Fruit fly (Drosophila melanogaster): Measurements from ENCODE around the gene CG13643.
A peak's percentile ranks its signal among the peaks of the same experiment; 100 is the strongest.

CG13643 gene

DNA sequence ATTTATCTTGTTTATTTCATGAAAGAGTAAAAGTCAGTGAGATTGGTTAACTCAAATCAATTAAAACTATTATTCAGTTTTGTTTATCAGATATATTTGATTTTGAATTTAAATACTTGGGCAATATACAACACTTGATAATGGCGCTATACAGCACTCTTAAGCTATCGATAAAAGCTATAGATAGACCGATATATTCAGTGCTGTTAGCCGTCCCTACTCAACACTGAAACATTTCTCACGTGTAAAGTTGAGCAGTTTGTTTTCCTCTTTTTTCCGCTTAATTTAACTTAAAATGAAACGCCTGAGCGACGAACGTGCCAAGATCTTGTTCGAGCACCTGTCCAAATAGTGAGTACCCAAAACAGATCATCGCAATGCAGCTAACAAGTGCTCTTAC lies 55.4 kb downstream of the CG13643 start, which contains the start of gene CG7006 (continued):
- TF ChIP-seq lov (optimal IDR thresholded peaks at IDR 0.05) (no peak), lov (GFP tag; IDR thresholded peaks at IDR 0.05) (no peak), NK7.1 (GFP tag; optimal IDR thresholded peaks at IDR 0.05) (peak; percentile 38), aop (GFP tag; IDR thresholded peaks at IDR 0.05) (0 out of 2 replicates have a peak, but pooled peaks have one; percentile 28), CG9876 (GFP tag; optimal IDR thresholded peaks at IDR 0.05) (peak; percentile 70), CG9797 (GFP tag; optimal IDR thresholded peaks at IDR 0.05) (no peak), jing (GFP tag; optimal IDR thresholded peaks at IDR 0.05) (no peak), CG6689 (GFP tag; IDR thresholded peaks at IDR 0.05) (no peak), CG11695 (GFP tag; IDR thresholded peaks at IDR 0.05) (no peak), HLHmδ (GFP tag; optimal IDR thresholded peaks at IDR 0.05) (no peak), Fer1 (GFP tag; optimal IDR thresholded peaks at IDR 0.05) (no peak), CG15479 (GFP tag; optimal IDR thresholded peaks at IDR 0.05) (no peak), Mes4 (GFP tag; optimal IDR thresholded peaks at IDR 0.05) (peak; percentile 35), ranshi (GFP tag; IDR thresholded peaks at IDR 0.05) (peak; percentile 71), Bteb2 (GFP tag; optimal IDR thresholded peaks at IDR 0.05) (peak; percentile 81), CG30403 (GFP tag; optimal IDR thresholded peaks at IDR 0.05) (peak; percentile 80), B-H1 (GFP tag; IDR thresholded peaks at IDR 0.05) (no peak), CG12744 (GFP tag; optimal IDR thresholded peaks at IDR 0.05) (peak; percentile 68), CG17328 (GFP tag; IDR thresholded peaks at IDR 0.05) (peak; percentile 14; the same call in 1 of the 2 replicates), bsh (GFP tag; optimal IDR thresholded peaks at IDR 0.05) (no peak), CG3726 (GFP tag; IDR thresholded peaks at IDR 0.05) (no peak), CG18764 (GFP tag; optimal IDR thresholded peaks at IDR 0.05) (peak; percentile 73), CG17612 (GFP tag; IDR thresholded peaks at IDR 0.05) (peak; percentile 21; the same call in 1 of the 2 replicates), CG16813 (GFP tag; IDR thresholded peaks at IDR 0.05; ENCODE audit: partially characterized antibody) (peak; percentile 79), CG8089 (GFP tag; optimal IDR thresholded peaks at IDR 0.05) (no peak), H15 (GFP tag; IDR thresholded peaks at IDR 0.05) (peak; percentile 50; the same call in 1 of the 3 replicates), tup (GFP tag; optimal IDR thresholded peaks at IDR 0.05) (peak; percentile 49), CG43689 (GFP tag; IDR thresholded peaks at IDR 0.05) (no peak), CG4282 (GFP tag; optimal IDR thresholded peaks at IDR 0.05) (peak; percentile 71), dati (GFP tag; IDR thresholded peaks at IDR 0.05) (no peak), sob (GFP tag; IDR thresholded peaks at IDR 0.05) (peak; percentile 95), CG4730 (GFP tag; IDR thresholded peaks at IDR 0.05) (0 out of 2 replicates have a peak, but pooled peaks have one; percentile 33), bbx (GFP tag; IDR thresholded peaks at IDR 0.05; ENCODE audit: partially characterized antibody) (peak; percentile 76), ERR (GFP tag; optimal IDR thresholded peaks at IDR 0.05) (peak; percentile 81), ems (GFP tag; optimal IDR thresholded peaks at IDR 0.05) (peak; percentile 69), croc (GFP tag; conservative IDR thresholded peaks at IDR 0.05) (no peak), Hr51 (GFP tag; optimal IDR thresholded peaks at IDR 0.05) (peak in 1 of 2 experiments; percentile 73), CG8388 (GFP tag; optimal IDR thresholded peaks at IDR 0.05) (no peak), Blimp-1 (GFP tag; optimal IDR thresholded peaks at IDR 0.05) (no peak), CG4424 (GFP tag; optimal IDR thresholded peaks at IDR 0.05) (peak; percentile 65), CG6254 (GFP tag; optimal IDR thresholded peaks at IDR 0.05) (no peak), MTF-1 (GFP tag; optimal IDR thresholded peaks at IDR 0.05; ENCODE audit: borderline replicate concordance) (no peak), Lhr (GFP tag; optimal IDR thresholded peaks at IDR 0.05) (peak; percentile 21), tap (tag; optimal IDR thresholded peaks at IDR 0.05) (no peak), Ada2b (GFP tag; IDR thresholded peaks at IDR 0.05) (no peak), Adf1 (GFP tag; IDR thresholded peaks at IDR 0.05) (peak; percentile 13; the same call in 1 of the 2 replicates), ase (GFP tag; IDR thresholded peaks at IDR 0.05) (no peak), stc (GFP tag; IDR thresholded peaks at IDR 0.05) (no peak), salm (tag; optimal IDR thresholded peaks at IDR 0.05) (no peak)
